Worm (Caenorhabditis elegans): ENCODE measurements around the gene asp-12.
A peak's percentile ranks its signal among the peaks of the same experiment; 100 is the strongest.

The asp-12 gene

ce11 chrV:8247311-8248105 is 21.5 kb upstream of the asp-12 start (continued):
- no peak for TF ChIP-seq Y53F4B.3 (GFP tag; IDR thresholded peaks at IDR 0.05)
- TF ChIP-seq zfh-2 (GFP tag; conservative IDR thresholded peaks at IDR 0.05), result no peak
- no peak for TF ChIP-seq F55B11.4 (tag; optimal IDR thresholded peaks at IDR 0.05; ENCODE audit: borderline replicate concordance, insufficient read depth)
- peak; percentile 72 for TF ChIP-seq unc-130 (GFP tag; optimal IDR thresholded peaks at IDR 0.05)
- peak; percentile 67 for TF ChIP-seq lsl-1 (GFP tag; optimal IDR thresholded peaks at IDR 0.05)
- TF ChIP-seq athp-1 (tag; optimal IDR thresholded peaks at IDR 0.05), result no peak
- TF ChIP-seq ceh-58 (GFP tag; IDR thresholded peaks at IDR 0.05), result no peak
- no peak for TF ChIP-seq lsy-27 (tag; optimal IDR thresholded peaks at IDR 0.05; ENCODE audit: borderline replicate concordance, insufficient read depth)
- TF ChIP-seq unc-62 (GFP tag; optimal IDR thresholded peaks at IDR 0.05), result no peak
- TF ChIP-seq repo-1 (tag; optimal IDR thresholded peaks at IDR 0.05), result peak; percentile 79
- no peak for TF ChIP-seq tbx-9 (tag; optimal IDR thresholded peaks at IDR 0.05; ENCODE audit: borderline replicate concordance)
- peak; percentile 99 for TF ChIP-seq snpc-4 (GFP tag; optimal IDR thresholded peaks at IDR 0.05)
- peak; percentile 97 to 100 (median 99) for TF ChIP-seq snpc-4 (tag; optimal IDR thresholded peaks at IDR 0.05)
- TF ChIP-seq nhr-120 (GFP tag; IDR thresholded peaks at IDR 0.05), result no peak
- TF ChIP-seq rec-8 (tag; optimal IDR thresholded peaks at IDR 0.05), result peak in 1 of 2 experiments; percentile 17
- TF ChIP-seq F33H1.4 (GFP tag; IDR thresholded peaks at IDR 0.05), result peak; percentile 64
- peak; percentile 70 for TF ChIP-seq C17E4.6 (GFP tag; IDR thresholded peaks at IDR 0.05)
- 0 out of 2 replicates have a peak, but pooled peaks have one; percentile 31 for TF ChIP-seq nfya-2 (GFP tag; IDR thresholded peaks at IDR 0.05)
- no peak for TF ChIP-seq aptf-2 (GFP tag; conservative IDR thresholded peaks at IDR 0.05)
- peak; percentile 64; the same call in 1 of the 2 replicates for TF ChIP-seq nfyb-1 (GFP tag; IDR thresholded peaks at IDR 0.05)
- no peak for TF ChIP-seq fkh-3 (tag; optimal IDR thresholded peaks at IDR 0.05)
- peak; percentile 53 for TF ChIP-seq madf-8 (GFP tag; conservative IDR thresholded peaks at IDR 0.05)
- TF ChIP-seq mel-28 (tag; optimal IDR thresholded peaks at IDR 0.05; ENCODE audit: borderline replicate concordance), result no peak
- no peak for TF ChIP-seq sea-2 (GFP tag; IDR thresholded peaks at IDR 0.05)
- TF ChIP-seq hsf-1 (GFP tag; IDR thresholded peaks at IDR 0.05), result peak; percentile 91
- peak; percentile 16 for TF ChIP-seq nhr-90 (tag; optimal IDR thresholded peaks at IDR 0.05)
- no peak for TF ChIP-seq K12H6.12 (tag; optimal IDR thresholded peaks at IDR 0.05)
- peak; percentile 60 for TF ChIP-seq rpc-1 (optimal IDR thresholded peaks at IDR 0.05)
- TF ChIP-seq rpc-1 (tag; optimal IDR thresholded peaks at IDR 0.05), result peak; percentile 80
- TF ChIP-seq ceh-79 (tag; optimal IDR thresholded peaks at IDR 0.05), result no peak
- TF ChIP-seq Y67H2A.10 (GFP tag; conservative IDR thresholded peaks at IDR 0.05), result no peak
- TF ChIP-seq F57C9.4 (tag; optimal IDR thresholded peaks at IDR 0.05), result no peak
- TF ChIP-seq tbp1 (GFP tag; optimal IDR thresholded peaks at IDR 0.05), result peak; percentile 88
- TF ChIP-seq chd-7 (tag; optimal IDR thresholded peaks at IDR 0.05), result no peak
- no peak for TF ChIP-seq lin-26 (GFP tag; IDR thresholded peaks at IDR 0.05)
- peak; percentile 94 for TF ChIP-seq attf-6 (GFP tag; IDR thresholded peaks at IDR 0.05)
- TF ChIP-seq somi-1 (GFP tag; optimal IDR thresholded peaks at IDR 0.05), result peak; percentile 11
- TF ChIP-seq sptf-2 (GFP tag; optimal IDR thresholded peaks at IDR 0.05), result no peak
- no peak for TF ChIP-seq pha-4 (tag; optimal IDR thresholded peaks at IDR 0.05)
- peak; percentile 43 for TF ChIP-seq lin-40 (tag; optimal IDR thresholded peaks at IDR 0.05)
- TF ChIP-seq F23B12.7 (tag; optimal IDR thresholded peaks at IDR 0.05; ENCODE audit: insufficient read depth), result peak; percentile 86
- no peak for TF ChIP-seq T07F8.4 (tag; optimal IDR thresholded peaks at IDR 0.05)
- TF ChIP-seq attf-5 (GFP tag; optimal IDR thresholded peaks at IDR 0.05), result no peak
- no peak for TF ChIP-seq sdz-38 (tag; optimal IDR thresholded peaks at IDR 0.05)
- peak; percentile 98 for TF ChIP-seq pbrm-1 (GFP tag; IDR thresholded peaks at IDR 0.05)
- TF ChIP-seq Y56A3A.18 (GFP tag; IDR thresholded peaks at IDR 0.05), result peak; percentile 77
- no peak for TF ChIP-seq cebp-2 (GFP tag; IDR thresholded peaks at IDR 0.05)
- TF ChIP-seq F22D6.2 (tag; optimal IDR thresholded peaks at IDR 0.05), result no peak

Measured in whole organism, young adult.